Fruit fly (Drosophila melanogaster) whole organism, embryonic: ENCODE data around the gene dsx.

Experiments
- Ada2b ChIP-seq: fragments of 200-800 bp; sonication (Bioruptor generic); IDR thresholded peaks from 2 replicates; pipeline ENCODE4 v1.3.6; 2022; ENCODE audit warnings: missing biosample characterization, missing genetic modification characterization
- Antp ChIP-seq: fragments of 200-800 bp; sonication (Bioruptor generic); optimal IDR thresholded peaks from 3 replicates; lab custom pipeline; 2016; ENCODE audit warnings: missing biosample characterization, missing genetic modification characterization
- CG10147 ChIP-seq: fragments of 200-800 bp; sonication (Bioruptor generic); optimal IDR thresholded peaks from 2 replicates; lab custom pipeline; 2019; ENCODE audit warnings: missing biosample characterization, mild to moderate bottlenecking, missing genetic modification characterization, moderate library complexity
- CG11695 ChIP-seq: fragments of 200-800 bp; sonication (Bioruptor generic); IDR thresholded peaks from 3 replicates; pipeline ENCODE4 v1.3.6; 2022; ENCODE audit warnings: missing biosample characterization, missing genetic modification characterization
- CG12155 ChIP-seq: fragments of 200-800 bp; sonication (Bioruptor generic); optimal IDR thresholded peaks from 3 replicates; lab custom pipeline; 2016; ENCODE audit warnings: missing biosample characterization, missing genetic modification characterization
- CG15514 ChIP-seq: fragments of 200-800 bp; sonication (Bioruptor generic); optimal IDR thresholded peaks from 3 replicates; lab custom pipeline; 2017; ENCODE audit warnings: missing biosample characterization, missing genetic modification characterization, mild to moderate bottlenecking, moderate library complexity, missing genetic modification reagents
- CG17829 ChIP-seq: fragments of 200-800 bp; optimal IDR thresholded peaks from 2 replicates; lab custom pipeline; 2019; ENCODE audit warnings: missing biosample characterization, mild to moderate bottlenecking, missing genetic modification characterization, moderate library complexity
- CG1832 ChIP-seq: fragments of 200-800 bp; sonication (Bioruptor generic); optimal IDR thresholded peaks from 2 replicates; lab custom pipeline; 2017; ENCODE audit warnings: missing biosample characterization, mild to moderate bottlenecking, missing genetic modification characterization, inconsistent platforms
- CG30020 ChIP-seq: fragments of 200-800 bp; optimal IDR thresholded peaks from 2 replicates; lab custom pipeline; 2019; ENCODE audit warnings: missing biosample characterization, mild to moderate bottlenecking, missing genetic modification characterization, moderate library complexity
- CG3726 ChIP-seq: fragments of 200-800 bp; sonication (Bioruptor generic); IDR thresholded peaks from 3 replicates; pipeline ENCODE4, ENCODE4 v1.3.6; 2022; ENCODE audit warnings: missing biosample characterization, missing genetic modification characterization
- CG3847 ChIP-seq: fragments of 200-800 bp; sonication (Bioruptor generic); IDR thresholded peaks from 2 replicates; pipeline ENCODE4 v1.3.6; 2022; ENCODE audit warnings: missing biosample characterization, missing genetic modification characterization
- CG6175 ChIP-seq: fragments of 200-800 bp; sonication (Bioruptor generic); IDR thresholded peaks from 3 replicates; pipeline ENCODE4 v1.3.6; 2022; ENCODE audit warnings: missing biosample characterization, missing genetic modification characterization
- CG6791 ChIP-seq: fragments of 200-800 bp; sonication (Bioruptor generic); IDR thresholded peaks from 3 replicates; pipeline ENCODE4 v1.3.6; 2022; ENCODE audit warnings: missing biosample characterization, missing genetic modification characterization; ENCODE audit not compliant: partially characterized antibody
- CG7928 ChIP-seq: fragments of 200-800 bp; sonication (Bioruptor generic); optimal IDR thresholded peaks from 2 replicates; lab custom pipeline; 2017; ENCODE audit warnings: missing biosample characterization, mild to moderate bottlenecking, missing genetic modification characterization
- CG8089 ChIP-seq: fragments of 200-800 bp; sonication (Bioruptor generic); optimal IDR thresholded peaks from 3 replicates; lab custom pipeline; 2016; ENCODE audit warnings: missing biosample characterization, missing genetic modification characterization
- CG8388 ChIP-seq: fragments of 200-800 bp; sonication (Bioruptor generic); optimal IDR thresholded peaks from 2 replicates; lab custom pipeline; 2019; ENCODE audit warnings: missing biosample characterization, mild to moderate bottlenecking, missing genetic modification characterization, moderate library complexity
- CG9797 ChIP-seq: fragments of 200-800 bp; sonication (Bioruptor generic); optimal IDR thresholded peaks from 3 replicates; lab custom pipeline; 2018; ENCODE audit warnings: missing biosample characterization, mild to moderate bottlenecking, missing genetic modification characterization
- CG9876 ChIP-seq: fragments of 200-800 bp; sonication (Bioruptor generic); optimal IDR thresholded peaks from 2 replicates; lab custom pipeline; 2016; ENCODE audit warnings: missing biosample characterization, missing genetic modification characterization
- CG9932 ChIP-seq: fragments of 200-800 bp; sonication (Bioruptor generic); IDR thresholded peaks from 2 replicates; pipeline ENCODE4 v1.3.6; 2022; ENCODE audit warnings: missing biosample characterization, missing genetic modification characterization
- Camta ChIP-seq: fragments of 200-800 bp; sonication (Bioruptor generic); optimal IDR thresholded peaks from 2 replicates; lab custom pipeline; 2016; ENCODE audit warnings: missing biosample characterization, missing genetic modification characterization
- CoRest ChIP-seq: fragments of 200-800 bp; sonication (Bioruptor generic); optimal IDR thresholded peaks from 3 replicates; lab custom pipeline; 2018; ENCODE audit warnings: missing biosample characterization, mild to moderate bottlenecking, missing genetic modification characterization, moderate library complexity
- Dfd ChIP-seq, 2 experiments: fragments of >200 bp; optimal IDR thresholded peaks; 2 replicates each; lab custom pipeline; 2017; ENCODE audit warnings: missing biosample characterization in 2 of 2, missing genetic modification characterization in 2 of 2
- Doc3 ChIP-seq: fragments of 200-800 bp; sonication (Bioruptor generic); IDR thresholded peaks from 3 replicates; pipeline ENCODE4 v1.3.6; 2022; ENCODE audit warnings: missing biosample characterization, missing genetic modification characterization; ENCODE audit not compliant: partially characterized antibody
- E2f2 ChIP-seq: fragments of 200-800 bp; sonication (Bioruptor generic); IDR thresholded peaks from 2 replicates; pipeline ENCODE4 v1.3.6; 2022; ENCODE audit warnings: missing biosample characterization, missing genetic modification characterization
- Gsc ChIP-seq: fragments of 200-800 bp; sonication (Bioruptor generic); IDR thresholded peaks from 2 replicates; pipeline ENCODE4 v1.3.6; 2022; ENCODE audit warnings: missing biosample characterization, missing genetic modification characterization
- HLH4C ChIP-seq: fragments of 200-800 bp; sonication (Bioruptor generic); IDR thresholded peaks from 3 replicates; pipeline ENCODE4 v1.3.6; 2022; ENCODE audit warnings: missing biosample characterization, missing genetic modification characterization; ENCODE audit not compliant: partially characterized antibody
- Hmr ChIP-seq: fragments of 200-800 bp; sonication (Bioruptor generic); optimal IDR thresholded peaks from 3 replicates; lab custom pipeline; 2017; ENCODE audit warnings: mild to moderate bottlenecking, missing biosample characterization, missing genetic modification reagents, missing genetic modification characterization
- Hmx ChIP-seq: fragments of 200-800 bp; sonication (Bioruptor generic); optimal IDR thresholded peaks from 2 replicates; lab custom pipeline; 2016; ENCODE audit warnings: missing biosample characterization, missing genetic modification characterization
- Hr51 ChIP-seq, 2 experiments: fragments of 200-800 bp; sonication (Bioruptor generic); optimal IDR thresholded peaks; 2 replicates in 1 of 2; 3 replicates in 1 of 2; lab custom pipeline; 2016 to 2018; ENCODE audit warnings: missing biosample characterization in 2 of 2, missing genetic modification characterization in 2 of 2, mild to moderate bottlenecking in 1 of 2, moderate library complexity in 1 of 2
- Hsf ChIP-seq: fragments of 200-800 bp; sonication (Bioruptor generic); optimal IDR thresholded peaks from 3 replicates; lab custom pipeline; 2016; ENCODE audit warnings: missing biosample characterization, missing genetic modification characterization
- MTF-1 ChIP-seq: fragments of 200-800 bp; sonication (Bioruptor generic); optimal IDR thresholded peaks from 2 replicates; lab custom pipeline; 2018; ENCODE audit warnings: missing biosample characterization, mild to moderate bottlenecking, missing genetic modification characterization, borderline replicate concordance
- Myb ChIP-seq: fragments of 200-800 bp; sonication (Bioruptor generic); optimal IDR thresholded peaks from 2 replicates; lab custom pipeline; 2016; ENCODE audit warnings: missing biosample characterization, missing genetic modification characterization
- NC2β ChIP-seq: fragments of 200-800 bp; sonication (Bioruptor generic); optimal IDR thresholded peaks from 2 replicates; lab custom pipeline; 2016; ENCODE audit warnings: missing biosample characterization, missing genetic modification characterization
- Ptx1 ChIP-seq: fragments of 200-800 bp; sonication (Bioruptor generic); IDR thresholded peaks from 2 replicates; pipeline ENCODE4 v1.3.6; 2022; ENCODE audit warnings: missing biosample characterization, missing genetic modification characterization
- Sry-δ ChIP-seq: fragments of 200-800 bp; sonication (Bioruptor generic); optimal IDR thresholded peaks from 2 replicates; lab custom pipeline; 2016; ENCODE audit warnings: missing biosample characterization, missing genetic modification characterization
- ab ChIP-seq: fragments of 200-800 bp; sonication (Bioruptor generic); optimal IDR thresholded peaks from 2 replicates; lab custom pipeline; 2016; ENCODE audit warnings: missing biosample characterization, missing genetic modification characterization
- caup ChIP-seq: fragments of 200-800 bp; sonication (Bioruptor generic); optimal IDR thresholded peaks from 3 replicates; lab custom pipeline; 2017; ENCODE audit warnings: missing biosample characterization, mild to moderate bottlenecking, missing genetic modification characterization, moderate library complexity; ENCODE audit not compliant: severe bottlenecking
- dati ChIP-seq: fragments of 200-800 bp; sonication (Bioruptor generic); IDR thresholded peaks from 2 replicates; pipeline ENCODE4 v1.3.6; 2022; ENCODE audit warnings: missing biosample characterization, missing genetic modification characterization
- dpn ChIP-seq, 2 experiments: fragments of 200-800 bp; sonication (Bioruptor generic); optimal IDR thresholded peaks; 3 replicates each; lab custom pipeline; 2016; ENCODE audit warnings: missing biosample characterization in 2 of 2, missing genetic modification characterization in 2 of 2
- emc ChIP-seq: fragments of 200-800 bp; sonication (Bioruptor generic); optimal IDR thresholded peaks from 2 replicates; lab custom pipeline; 2016; ENCODE audit warnings: missing biosample characterization, missing genetic modification characterization
- gfzf ChIP-seq: fragments of 200-800 bp; sonication (Bioruptor generic); optimal IDR thresholded peaks from 2 replicates; lab custom pipeline; 2016; ENCODE audit warnings: missing biosample characterization, mild to moderate bottlenecking, missing genetic modification characterization, moderate library complexity
- lab ChIP-seq: fragments of 200-800 bp; sonication (Bioruptor generic); optimal IDR thresholded peaks from 3 replicates; lab custom pipeline; 2017; ENCODE audit warnings: missing biosample characterization, missing genetic modification characterization, mild to moderate bottlenecking, moderate library complexity, missing genetic modification reagents
- maf-S ChIP-seq: fragments of 200-800 bp; sonication (Bioruptor generic); optimal IDR thresholded peaks from 2 replicates; lab custom pipeline; 2016; ENCODE audit warnings: missing biosample characterization, missing genetic modification characterization
- p53 ChIP-seq: fragments of 200-800 bp; sonication (Bioruptor generic); optimal IDR thresholded peaks from 2 replicates; lab custom pipeline; 2016; ENCODE audit warnings: missing biosample characterization, missing genetic modification characterization
- pb ChIP-seq: fragments of 200-800 bp; sonication (Bioruptor generic); optimal IDR thresholded peaks from 3 replicates; lab custom pipeline; 2016; ENCODE audit warnings: missing biosample characterization, missing genetic modification characterization
- row ChIP-seq: fragments of 200-800 bp; sonication (Bioruptor generic); IDR thresholded peaks from 3 replicates; pipeline ENCODE4 v1.3.6; 2022; ENCODE audit warnings: missing biosample characterization, missing genetic modification characterization
- sisA ChIP-seq: fragments of 200-800 bp; sonication (Bioruptor generic); IDR thresholded peaks from 2 replicates; pipeline ENCODE4 v1.3.6; 2022; ENCODE audit warnings: missing biosample characterization, missing genetic modification characterization
- tgo ChIP-seq: fragments of 200-800 bp; sonication (Bioruptor generic); IDR thresholded peaks from 3 replicates; pipeline ENCODE4 v1.3.6; 2022; ENCODE audit warnings: missing biosample characterization, missing genetic modification characterization
- trem ChIP-seq: fragments of 200-800 bp; optimal IDR thresholded peaks from 3 replicates; lab custom pipeline; 2019; ENCODE audit warnings: missing biosample characterization, mild to moderate bottlenecking, missing genetic modification characterization, moderate library complexity
- zen2 ChIP-seq: fragments of 200-800 bp; sonication (Bioruptor generic); IDR thresholded peaks from 3 replicates; pipeline ENCODE4 v1.3.6; 2022; ENCODE audit warnings: missing biosample characterization, missing genetic modification characterization; ENCODE audit not compliant: partially characterized antibody

The dsx gene

DNA sequence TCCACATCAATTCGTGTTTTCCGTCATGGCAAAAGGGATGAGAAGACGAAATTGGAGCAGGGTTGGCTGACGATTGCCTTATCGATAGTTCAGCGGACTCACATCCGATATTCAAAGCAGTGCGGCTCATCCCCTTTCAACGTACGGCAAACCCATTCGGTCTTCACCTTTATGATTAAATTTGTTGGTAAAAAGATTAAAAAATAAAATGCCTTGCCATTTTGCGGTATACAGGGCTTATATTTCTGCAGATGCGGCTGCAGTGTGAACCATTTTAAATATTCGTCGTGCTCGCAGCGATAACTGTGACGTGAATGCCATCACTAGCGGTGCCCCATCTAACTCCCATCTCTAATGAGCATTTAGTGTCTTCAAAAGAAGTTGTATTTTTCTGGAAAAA is 59.9 kb downstream of the dsx start, which contains the start of the genes Taf7 and EMC1 (continued):
- no peak for TF ChIP-seq CG8388 (GFP tag; lab: Kevin White, UChicago)
- peak; percentile 39; the same call in 1 of the 2 replicates for TF ChIP-seq CG3847 (GFP tag; lab: Robert Waterston, UW)
- TF ChIP-seq dati (GFP tag; lab: Robert Waterston, UW), result no peak
- peak; percentile 62 for TF ChIP-seq CG9932
- peak; percentile 100 for TF ChIP-seq Sry-δ (GFP tag; lab: Kevin White, UChicago)
- TF ChIP-seq CG6791 (GFP tag; lab: Robert Waterston, UW), result peak; percentile 91
- peak; percentile 28 for TF ChIP-seq maf-S (GFP tag; lab: Kevin White, UChicago)
- peak; percentile 19 for TF ChIP-seq Camta (GFP tag; lab: Kevin White, UChicago)
- TF ChIP-seq CG12155 (GFP tag; lab: Kevin White, UChicago), result peak; percentile 16
- TF ChIP-seq MTF-1 (GFP tag; lab: Kevin White, UChicago), result no peak
- peak; percentile 95 for TF ChIP-seq CG6175
- TF ChIP-seq lab (GFP tag; lab: Kevin White, UChicago), result no peak
- peak; percentile 59 for TF ChIP-seq CG17829 (tag; lab: Kevin White, UChicago)
- TF ChIP-seq CG11695 (GFP tag; lab: Robert Waterston, UW), result no peak
- peak; percentile 72 for TF ChIP-seq CoRest (tag; lab: Kevin White, UChicago)
- peak; percentile 63 for TF ChIP-seq CG15514 (GFP tag; lab: Kevin White, UChicago)
- peak; percentile 89 for TF ChIP-seq Doc3 (GFP tag; lab: Robert Waterston, UW)
- 0 out of 3 replicates have a peak, but pooled peaks have one; percentile 17 for TF ChIP-seq tgo
- TF ChIP-seq Ptx1, result peak; percentile 54
- TF ChIP-seq pb (GFP tag; lab: Kevin White, UChicago), result peak; percentile 35
- TF ChIP-seq Antp (GFP tag; lab: Kevin White, UChicago), result peak; percentile 51
- TF ChIP-seq CG9876 (GFP tag; lab: Kevin White, UChicago), result peak; percentile 50
- peak; percentile 60 for TF ChIP-seq Hsf (GFP tag; lab: Kevin White, UChicago)
- TF ChIP-seq ab (GFP tag; lab: Kevin White, UChicago), result no peak
- TF ChIP-seq Hmr (GFP tag; lab: Kevin White, UChicago), result no peak
- TF ChIP-seq sisA (GFP tag; lab: Robert Waterston, UW), result 0 out of 2 replicates have a peak, but pooled peaks have one; percentile 20
- TF ChIP-seq E2f2 (GFP tag; lab: Robert Waterston, UW), result peak; percentile 26; the same call in 1 of the 2 replicates
- TF ChIP-seq CG10147, result no peak
- TF ChIP-seq Myb (GFP tag; lab: Kevin White, UChicago), result peak; percentile 56
- TF ChIP-seq CG3726 (GFP tag; lab: Robert Waterston, UW), result no peak
- no peak for TF ChIP-seq Ada2b (GFP tag; lab: Robert Waterston, UW)
- no peak for TF ChIP-seq Gsc (GFP tag; lab: Robert Waterston, UW)
- peak; percentile 86 for TF ChIP-seq CG30020 (tag; lab: Kevin White, UChicago)
- peak; percentile 18 for TF ChIP-seq gfzf (GFP tag; lab: Kevin White, UChicago)
- TF ChIP-seq NC2β (GFP tag; lab: Kevin White, UChicago), result peak; percentile 8
- peak in 1 of 2 experiments; percentile 49 for TF ChIP-seq Hr51 (GFP tag; optimal IDR thresholded peaks at IDR 0.05; lab: Kevin White, UChicago)
- TF ChIP-seq caup, result no peak
- peak; percentile 69; the same call in 1 of the 3 replicates for TF ChIP-seq zen2
- peak; percentile 24 for TF ChIP-seq CG8089
- TF ChIP-seq Dfd (GFP tag; optimal IDR thresholded peaks at IDR 0.05; lab: Kevin White, UChicago), result peak in 1 of 2 experiments; percentile 13
- TF ChIP-seq dpn (GFP tag; optimal IDR thresholded peaks at IDR 0.05; lab: Kevin White, UChicago), result peak; percentile 44 to 64
- TF ChIP-seq p53, result peak; percentile 20
- peak; percentile 92 for TF ChIP-seq HLH4C
- TF ChIP-seq CG7928 (GFP tag; lab: Kevin White, UChicago), result peak; percentile 82
- TF ChIP-seq emc, result peak; percentile 17
- peak; percentile 47 for TF ChIP-seq trem
- TF ChIP-seq Hmx (GFP tag; lab: Kevin White, UChicago), result no peak
- peak; percentile 96 for TF ChIP-seq row (GFP tag; lab: Robert Waterston, UW)
- peak; percentile 49 for TF ChIP-seq CG9797
- TF ChIP-seq CG1832 (GFP tag; lab: Kevin White, UChicago), result no peak
